Worm (Caenorhabditis elegans) whole organism, young adult: ENCODE data around the gene sqv-4.

Experiments used
- B0019.2 ChIP-seq: fragments of 200-800 bp; sonication (Bioruptor generic); conservative IDR thresholded peaks from 2 replicates; pipeline ENCODE4 v1.3.6; 2022; ENCODE audit warnings: missing genetic modification reagents, missing genetic modification characterization, missing compliant biosample characterization
- B0261.1 ChIP-seq: sonication (generic microtip); optimal IDR thresholded peaks from 2 replicates; lab custom pipeline; 2016; ENCODE audit warnings: mild to moderate bottlenecking, missing genetic modification characterization, moderate library complexity, missing compliant biosample characterization
- F10E7.11 ChIP-seq: sonication (generic microtip); optimal IDR thresholded peaks from 2 replicates; lab custom pipeline; 2017; ENCODE audit warnings: mild to moderate bottlenecking, missing genetic modification characterization, moderate library complexity, missing compliant biosample characterization
- F22D6.2 ChIP-seq: sonication (generic microtip); optimal IDR thresholded peaks from 2 replicates; lab custom pipeline; 2016; ENCODE audit warnings: mild to moderate bottlenecking, missing genetic modification characterization, missing compliant biosample characterization
- F37B4.10 ChIP-seq: fragments of 200-800 bp; sonication (Bioruptor generic); IDR thresholded peaks from 2 replicates; pipeline ENCODE4 v1.3.6; 2022; ENCODE audit warnings: missing genetic modification characterization, missing compliant biosample characterization
- F49E8.2 ChIP-seq: sonication (generic microtip); optimal IDR thresholded peaks from 3 replicates; lab custom pipeline; 2017; ENCODE audit warnings: missing genetic modification characterization, mild to moderate bottlenecking, missing compliant biosample characterization, antibody characterized with exemption, moderate library complexity; ENCODE audit not compliant: insufficient read depth
- F52B5.7 ChIP-seq: sonication (generic microtip); optimal IDR thresholded peaks from 2 replicates; lab custom pipeline; 2016; ENCODE audit warnings: mild to moderate bottlenecking, missing genetic modification characterization, missing compliant biosample characterization
- F57A8.1 ChIP-seq: fragments of 200-800 bp; sonication (Bioruptor generic); optimal IDR thresholded peaks from 2 replicates; lab custom pipeline; 2018; ENCODE audit warnings: mild to moderate bottlenecking, missing genetic modification characterization, moderate library complexity, missing compliant biosample characterization
- ZK185.1 ChIP-seq: sonication (generic microtip); optimal IDR thresholded peaks from 2 replicates; lab custom pipeline; 2016; ENCODE audit warnings: mild to moderate bottlenecking, missing genetic modification characterization, missing compliant biosample characterization; ENCODE audit not compliant: poor library complexity, severe bottlenecking
- akir-1 ChIP-seq: fragments of 200-800 bp; sonication (Bioruptor generic); optimal IDR thresholded peaks from 2 replicates; lab custom pipeline; 2018; ENCODE audit warnings: mild to moderate bottlenecking, missing genetic modification characterization, moderate library complexity, missing compliant biosample characterization
- cebp-1 ChIP-seq, 2 experiments: fragments of 200-800 bp in 1 of 2; sonication (Bioruptor generic) in 1 of 2; sonication (generic microtip) in 1 of 2; IDR thresholded peaks in 1 of 2; optimal IDR thresholded peaks in 1 of 2; 2 replicates each; pipeline versions ENCODE4 v1.3.6 to Lab custom; 2017 to 2022; ENCODE audit warnings: missing compliant biosample characterization in 2 of 2, missing genetic modification characterization in 2 of 2, mild to moderate bottlenecking in 1 of 2, missing genetic modification reagents in 1 of 2, moderate library complexity in 1 of 2
- ceh-58 ChIP-seq: fragments of 200-800 bp; sonication (Bioruptor generic); IDR thresholded peaks from 2 replicates; pipeline ENCODE4 v1.3.6; 2022; ENCODE audit warnings: missing genetic modification characterization, missing compliant biosample characterization
- ceh-79 ChIP-seq: sonication (generic microtip); optimal IDR thresholded peaks from 2 replicates; lab custom pipeline; 2017; ENCODE audit warnings: mild to moderate bottlenecking, missing genetic modification characterization, missing compliant biosample characterization
- ceh-91 ChIP-seq: fragments of 200-800 bp; sonication (Bioruptor generic); IDR thresholded peaks from 2 replicates; pipeline ENCODE4 v1.3.6; 2022; ENCODE audit warnings: missing genetic modification reagents, missing genetic modification characterization, missing compliant biosample characterization
- gei-17 ChIP-seq: fragments of 200-800 bp; sonication (Bioruptor generic); optimal IDR thresholded peaks from 2 replicates; lab custom pipeline; 2018; ENCODE audit warnings: mild to moderate bottlenecking, missing genetic modification characterization, missing compliant biosample characterization
- hmg-1.2 ChIP-seq: fragments of 200-800 bp; sonication (Bioruptor generic); IDR thresholded peaks from 2 replicates; pipeline ENCODE4 v1.3.6; 2022; ENCODE audit warnings: missing genetic modification reagents, missing genetic modification characterization, missing compliant biosample characterization
- lin-40 ChIP-seq: sonication (generic microtip); optimal IDR thresholded peaks from 2 replicates; lab custom pipeline; 2016; ENCODE audit warnings: missing genetic modification characterization, mild to moderate bottlenecking, missing compliant biosample characterization, missing genotype, missing genetic modification reagents
- lin-54 ChIP-seq: fragments of 200-800 bp; sonication (Bioruptor generic); optimal IDR thresholded peaks from 2 replicates; lab custom pipeline; 2018; ENCODE audit warnings: mild to moderate bottlenecking, missing genetic modification characterization, missing compliant biosample characterization
- madf-3 ChIP-seq: fragments of 200-800 bp; sonication (Bioruptor generic); IDR thresholded peaks from 2 replicates; pipeline ENCODE4 v1.3.6; 2022; ENCODE audit warnings: missing genetic modification reagents, missing genetic modification characterization, missing compliant biosample characterization
- madf-6 ChIP-seq: fragments of 200-800 bp; sonication (Bioruptor generic); IDR thresholded peaks from 2 replicates; pipeline ENCODE4 v1.3.6; 2022; ENCODE audit warnings: missing genetic modification reagents, missing genetic modification characterization, missing compliant biosample characterization
- madf-8 ChIP-seq: fragments of 200-800 bp; sonication (Bioruptor generic); conservative IDR thresholded peaks from 2 replicates; pipeline ENCODE4 v1.3.6; 2022; ENCODE audit warnings: missing genetic modification reagents, missing genetic modification characterization, missing compliant biosample characterization
- mxl-1 ChIP-seq: sonication (generic microtip); optimal IDR thresholded peaks from 2 replicates; lab custom pipeline; 2016; ENCODE audit warnings: missing genetic modification characterization, missing compliant biosample characterization
- nhr-80 ChIP-seq: sonication (generic microtip); optimal IDR thresholded peaks from 2 replicates; lab custom pipeline; 2016; ENCODE audit warnings: missing genetic modification characterization, missing compliant biosample characterization
- nhr-90 ChIP-seq: sonication (generic microtip); optimal IDR thresholded peaks from 2 replicates; lab custom pipeline; 2016; ENCODE audit warnings: missing genotype, mild to moderate bottlenecking, missing genetic modification characterization, missing compliant biosample characterization
- somi-1 ChIP-seq: fragments of 200-800 bp; sonication (Bioruptor generic); optimal IDR thresholded peaks from 2 replicates; lab custom pipeline; 2018; ENCODE audit warnings: mild to moderate bottlenecking, missing genetic modification characterization, missing compliant biosample characterization
- tbx-9 ChIP-seq: sonication (generic microtip); optimal IDR thresholded peaks from 2 replicates; lab custom pipeline; 2016; ENCODE audit warnings: borderline replicate concordance, missing genetic modification characterization, inconsistent platforms, missing compliant biosample characterization
- xnd-1 ChIP-seq: sonication (generic microtip); optimal IDR thresholded peaks from 2 replicates; lab custom pipeline; 2016; ENCODE audit warnings: missing genotype, missing genetic modification reagents, missing genetic modification characterization, missing compliant biosample characterization
- zfh-2 ChIP-seq: fragments of 200-800 bp; sonication (Bioruptor generic); conservative IDR thresholded peaks from 2 replicates; pipeline ENCODE4 v1.3.6; 2022; ENCODE audit warnings: missing genetic modification reagents, missing genetic modification characterization, missing compliant biosample characterization
- ztf-22 ChIP-seq: fragments of 200-800 bp; sonication (Bioruptor generic); optimal IDR thresholded peaks from 2 replicates; lab custom pipeline; 2018; ENCODE audit warnings: mild to moderate bottlenecking, missing genetic modification characterization, moderate library complexity, missing compliant biosample characterization
- ztf-25 ChIP-seq: fragments of 200-800 bp; sonication (Bioruptor generic); IDR thresholded peaks from 2 replicates; pipeline ENCODE4 v1.3.6; 2022; ENCODE audit warnings: missing genetic modification reagents, missing genetic modification characterization, missing compliant biosample characterization
- ztf-26 ChIP-seq: sonication (generic microtip); optimal IDR thresholded peaks from 2 replicates; lab custom pipeline; 2017; ENCODE audit warnings: missing genetic modification characterization, missing compliant biosample characterization

sqv-4 gene

ce11 chrV:10654165-10654564 lies 7.1 kb downstream of the sqv-4 start, which contains the start of gene ugt-35:
ugt-35 (minus strand) TSS chrV:10654265.
- TF ChIP-seq nhr-90: no peak
- TF ChIP-seq B0019.2 (GFP tag; lab: Robert Waterston, UW): no peak
- no peak for TF ChIP-seq madf-6
- TF ChIP-seq lin-54: no peak

- no peak for TF ChIP-seq gei-17
- TF ChIP-seq tbx-9: no peak
- TF ChIP-seq F37B4.10: no peak
- TF ChIP-seq akir-1 (GFP tag; lab: Kevin White, UChicago): no peak
- no peak for TF ChIP-seq xnd-1 (tag; lab: Kevin White, UChicago)
- TF ChIP-seq ceh-79 (tag; lab: Kevin White, UChicago): no peak
- no peak for TF ChIP-seq cebp-1 (GFP tag; IDR thresholded peaks at IDR 0.05; lab: Robert Waterston, UW)
- no peak for TF ChIP-seq cebp-1 (tag; optimal IDR thresholded peaks at IDR 0.05; lab: Kevin White, UChicago)
- no peak for TF ChIP-seq somi-1
- no peak for TF ChIP-seq F22D6.2
- no peak for TF ChIP-seq F10E7.11 (tag; lab: Kevin White, UChicago)
- TF ChIP-seq madf-3 (GFP tag; lab: Robert Waterston, UW): no peak
- TF ChIP-seq ztf-22: no peak
- TF ChIP-seq, all 124 proteins: peak for 0
These were observed 13.1 kb downstream of the sqv-4 start, which contains the start of gene aqp-6 for ce11 chrV:10648146-10648545. aqp-6 (plus strand) TSS chrV:10648446.

- no peak for TF ChIP-seq mxl-1 (tag; lab: Kevin White, UChicago)
- no peak for TF ChIP-seq xnd-1 (tag; lab: Kevin White, UChicago)
- no peak for TF ChIP-seq lin-40 (tag; lab: Kevin White, UChicago)
- TF ChIP-seq nhr-80 (tag; lab: Kevin White, UChicago): no peak
These were observed 14.1 kb downstream of the sqv-4 start, which contains the start of the genes C32C4.3 and C32C4.16 for ce11 chrV:10647043-10647611. C32C4.3 (minus strand) TSS chrV:10647143. C32C4.16 (plus strand) TSS chrV:10647561.

ce11 chrV:10640977-10641376 lies 20.3 kb downstream of the sqv-4 start:
- TF ChIP-seq ceh-79 (tag; lab: Kevin White, UChicago) (no peak), madf-8 (GFP tag; lab: Robert Waterston, UW) (no peak), ceh-58 (no peak), F49E8.2 (tag; lab: Kevin White, UChicago) (no peak)

- peak; percentile 96 for TF ChIP-seq hmg-1.2 (GFP tag; lab: Robert Waterston, UW)
- TF ChIP-seq, all 124 proteins: peak for 1; not testable (repeated sequence) for 123
These were observed 22.8 kb downstream of the sqv-4 start for ce11 chrV:10638515-10638914.

- TF ChIP-seq ztf-25 (GFP tag; lab: Robert Waterston, UW) (no peak), B0261.1 (tag; lab: Kevin White, UChicago) (no peak), tbx-9 (no peak), ceh-91 (GFP tag; lab: Robert Waterston, UW) (no peak), ZK185.1 (tag; lab: Kevin White, UChicago) (no peak), F57A8.1 (GFP tag; lab: Kevin White, UChicago) (no peak), ztf-26 (tag; lab: Kevin White, UChicago) (no peak), zfh-2 (GFP tag; lab: Robert Waterston, UW) (no peak), F52B5.7 (tag; lab: Kevin White, UChicago) (no peak)
These were observed 25.5 kb downstream of the sqv-4 start, which contains the start of gene kvs-2 for ce11 chrV:10635722-10636121. kvs-2 (plus strand) TSS chrV:10636022.
